Fruit fly (Drosophila melanogaster): ENCODE measurements around the gene trol.

trol gene

dm6 chrX:2465687-2466086 is 79.5 kb downstream of the trol start:
- no peak for TF ChIP-seq CG8478 (optimal IDR thresholded peaks at IDR 0.05)
- TF ChIP-seq pan (optimal IDR thresholded peaks at IDR 0.05): no peak
- no peak for TF ChIP-seq psq (optimal IDR thresholded peaks at IDR 0.05)
- TF ChIP-seq EcR (GFP tag; optimal IDR thresholded peaks at IDR 0.05): no peak
- TF ChIP-seq usp (GFP tag; optimal IDR thresholded peaks at IDR 0.05): no peak
- TF ChIP-seq Dll (optimal IDR thresholded peaks at IDR 0.05): no peak

- TF ChIP-seq EcR (GFP tag; optimal IDR thresholded peaks at IDR 0.05): no peak
- TF ChIP-seq pan (optimal IDR thresholded peaks at IDR 0.05): no peak
- no peak for TF ChIP-seq CG8478 (optimal IDR thresholded peaks at IDR 0.05)
Observed at dm6 chrX:2464189-2464588, 81.0 kb downstream of the trol start.

- TF ChIP-seq usp (GFP tag; optimal IDR thresholded peaks at IDR 0.05) (no peak), pan (optimal IDR thresholded peaks at IDR 0.05) (no peak), psq (optimal IDR thresholded peaks at IDR 0.05) (no peak), EcR (GFP tag; optimal IDR thresholded peaks at IDR 0.05) (no peak), CG8478 (optimal IDR thresholded peaks at IDR 0.05) (no peak), Dll (optimal IDR thresholded peaks at IDR 0.05) (no peak)
Observed at dm6 chrX:2462919-2463544, 82.2 kb downstream of the trol start.

- no peak for TF ChIP-seq psq (optimal IDR thresholded peaks at IDR 0.05)
- no peak for TF ChIP-seq CG8478 (optimal IDR thresholded peaks at IDR 0.05)
- TF ChIP-seq Dll (optimal IDR thresholded peaks at IDR 0.05): no peak
- TF ChIP-seq EcR (GFP tag; optimal IDR thresholded peaks at IDR 0.05): no peak
- no peak for TF ChIP-seq usp (GFP tag; optimal IDR thresholded peaks at IDR 0.05)
- TF ChIP-seq pan (optimal IDR thresholded peaks at IDR 0.05): no peak
Observed at dm6 chrX:2461421-2462393, 83.5 kb downstream of the trol start.

- TF ChIP-seq psq (optimal IDR thresholded peaks at IDR 0.05) (no peak), CG8478 (optimal IDR thresholded peaks at IDR 0.05) (no peak), EcR (GFP tag; optimal IDR thresholded peaks at IDR 0.05) (no peak), pan (optimal IDR thresholded peaks at IDR 0.05) (no peak), usp (GFP tag; optimal IDR thresholded peaks at IDR 0.05) (no peak), Dll (optimal IDR thresholded peaks at IDR 0.05) (no peak)
Observed at dm6 chrX:2459843-2460242, 85.4 kb downstream of the trol start.

dm6 chrX:2457863-2458458 is 87.3 kb downstream of the trol start:
- TF ChIP-seq usp (GFP tag; optimal IDR thresholded peaks at IDR 0.05): no peak
- no peak for TF ChIP-seq Dll (optimal IDR thresholded peaks at IDR 0.05)
- no peak for TF ChIP-seq pan (optimal IDR thresholded peaks at IDR 0.05)
- TF ChIP-seq psq (optimal IDR thresholded peaks at IDR 0.05): no peak
- no peak for TF ChIP-seq CG8478 (optimal IDR thresholded peaks at IDR 0.05)
- no peak for TF ChIP-seq EcR (GFP tag; optimal IDR thresholded peaks at IDR 0.05)

- TF ChIP-seq pan (optimal IDR thresholded peaks at IDR 0.05): no peak
- peak in 1 of 2 experiments; percentile 58 for TF ChIP-seq EcR (GFP tag; optimal IDR thresholded peaks at IDR 0.05)
- TF ChIP-seq CG8478 (optimal IDR thresholded peaks at IDR 0.05): no peak
Observed at dm6 chrX:2455337-2456246, 89.6 kb downstream of the trol start.

dm6 chrX:2453772-2454171 is 91.5 kb downstream of the trol start:
- TF ChIP-seq Dll (optimal IDR thresholded peaks at IDR 0.05) (no peak), EcR (GFP tag; optimal IDR thresholded peaks at IDR 0.05) (no peak), usp (GFP tag; optimal IDR thresholded peaks at IDR 0.05) (no peak), CG8478 (optimal IDR thresholded peaks at IDR 0.05) (no peak)

dm6 chrX:2452734-2453133 is 92.5 kb downstream of the trol start:
- no peak for TF ChIP-seq EcR (GFP tag; optimal IDR thresholded peaks at IDR 0.05)
- no peak for TF ChIP-seq pan (optimal IDR thresholded peaks at IDR 0.05)
- no peak for TF ChIP-seq usp (GFP tag; optimal IDR thresholded peaks at IDR 0.05)
- TF ChIP-seq Dll (optimal IDR thresholded peaks at IDR 0.05): no peak

- TF ChIP-seq EcR (GFP tag; optimal IDR thresholded peaks at IDR 0.05) (no peak), pan (optimal IDR thresholded peaks at IDR 0.05) (no peak), CG8478 (optimal IDR thresholded peaks at IDR 0.05) (no peak), usp (GFP tag; optimal IDR thresholded peaks at IDR 0.05) (no peak), Dll (optimal IDR thresholded peaks at IDR 0.05) (no peak), psq (optimal IDR thresholded peaks at IDR 0.05) (no peak)
Observed at dm6 chrX:2447750-2448299, 97.4 kb downstream of the trol start, which contains the start of gene z. z (plus strand) TSS chrX:2447769.

- TF ChIP-seq psq (optimal IDR thresholded peaks at IDR 0.05): no peak
Observed at dm6 chrX:2443798-2444197, 101.4 kb downstream of the trol start, which contains the start of gene tko. tko (minus strand) TSS chrX:2443976.

All from whole organism.